Fruit fly (Drosophila melanogaster) whole organism, embryonic: ENCODE data around the gene fig.
A peak's percentile ranks its signal among the peaks of the same experiment; 100 is the strongest.

Source experiments
- Atf3 ChIP-seq: fragments of 200-800 bp; sonication (Bioruptor generic); optimal IDR thresholded peaks from 3 replicates; lab custom pipeline; 2016; ENCODE audit warnings: missing biosample characterization, missing genetic modification characterization
- CG10147 ChIP-seq: fragments of 200-800 bp; sonication (Bioruptor generic); optimal IDR thresholded peaks from 2 replicates; lab custom pipeline; 2019; ENCODE audit warnings: missing biosample characterization, mild to moderate bottlenecking, missing genetic modification characterization, moderate library complexity
- CG10209 ChIP-seq: fragments of 200-800 bp; sonication (Bioruptor generic); optimal IDR thresholded peaks from 3 replicates; lab custom pipeline; 2017; ENCODE audit warnings: missing biosample characterization, mild to moderate bottlenecking, missing genetic modification characterization, missing genetic modification reagents
- CG10366 ChIP-seq: fragments of 200-800 bp; sonication (Bioruptor generic); IDR thresholded peaks from 2 replicates; pipeline ENCODE4 v1.3.6; 2022; ENCODE audit warnings: missing biosample characterization, missing genetic modification characterization
- CG10565 ChIP-seq: fragments of 200-800 bp; sonication (Bioruptor generic); optimal IDR thresholded peaks from 3 replicates; lab custom pipeline; 2016; ENCODE audit warnings: missing biosample characterization, mild to moderate bottlenecking, missing genetic modification characterization
- CG11504 ChIP-seq: fragments of 200-800 bp; sonication (Bioruptor generic); optimal IDR thresholded peaks from 3 replicates; lab custom pipeline; 2019; ENCODE audit warnings: missing biosample characterization, mild to moderate bottlenecking, missing genetic modification characterization, moderate library complexity
- CG11695 ChIP-seq: fragments of 200-800 bp; sonication (Bioruptor generic); IDR thresholded peaks from 3 replicates; pipeline ENCODE4 v1.3.6; 2022; ENCODE audit warnings: missing biosample characterization, missing genetic modification characterization
- CG17328 ChIP-seq: fragments of 200-800 bp; sonication (Bioruptor generic); IDR thresholded peaks from 2 replicates; pipeline ENCODE4 v1.3.6; 2022; ENCODE audit warnings: missing biosample characterization, missing genetic modification characterization
- CG17361 ChIP-seq: fragments of 200-800 bp; sonication (Bioruptor generic); IDR thresholded peaks from 3 replicates; pipeline ENCODE4 v1.3.6; 2022; ENCODE audit warnings: missing biosample characterization, missing genetic modification characterization
- CG17568 ChIP-seq: fragments of 200-800 bp; sonication (Bioruptor generic); optimal IDR thresholded peaks from 2 replicates; lab custom pipeline; 2018; ENCODE audit warnings: missing biosample characterization, mild to moderate bottlenecking, missing genetic modification characterization, moderate library complexity
- CG1792 ChIP-seq: fragments of 200-800 bp; sonication (Bioruptor generic); optimal IDR thresholded peaks from 2 replicates; lab custom pipeline; 2016; ENCODE audit warnings: missing biosample characterization, missing genetic modification characterization
- CG30403 ChIP-seq: fragments of 200-800 bp; sonication (Bioruptor generic); optimal IDR thresholded peaks from 3 replicates; lab custom pipeline; 2016; ENCODE audit warnings: missing biosample characterization, missing genetic modification characterization
- CG31224 ChIP-seq: fragments of 200-800 bp; sonication (Bioruptor generic); IDR thresholded peaks from 2 replicates; pipeline ENCODE4 v1.3.6; 2022; ENCODE audit warnings: missing biosample characterization, missing genetic modification characterization
- CG4424 ChIP-seq: fragments of 200-800 bp; sonication (Bioruptor generic); optimal IDR thresholded peaks from 3 replicates; lab custom pipeline; 2016; ENCODE audit warnings: missing biosample characterization, missing genetic modification characterization
- CG6683 ChIP-seq: fragments of 200-800 bp; sonication (Bioruptor generic); optimal IDR thresholded peaks from 2 replicates; lab custom pipeline; 2017; ENCODE audit warnings: missing biosample characterization, mild to moderate bottlenecking, missing genetic modification characterization, missing genetic modification reagents
- CG6689 ChIP-seq: fragments of 200-800 bp; sonication (Bioruptor generic); IDR thresholded peaks from 2 replicates; pipeline ENCODE4 v1.3.6; 2022; ENCODE audit warnings: missing biosample characterization, missing genetic modification characterization
- CG8281 ChIP-seq: fragments of 200-800 bp; sonication (Bioruptor generic); optimal IDR thresholded peaks from 2 replicates; lab custom pipeline; 2018; ENCODE audit warnings: missing biosample characterization, mild to moderate bottlenecking, missing genetic modification characterization, moderate library complexity
- CG8290 ChIP-seq, 3 experiments: fragments of 200-800 bp; sonication (Bioruptor generic); optimal IDR thresholded peaks; 2 replicates each; lab custom pipeline; 2016 to 2019; ENCODE audit warnings: missing biosample characterization in 3 of 3, missing genetic modification characterization in 3 of 3, mild to moderate bottlenecking in 2 of 3, moderate library complexity in 1 of 3
- CG9609 ChIP-seq: fragments of 200-800 bp; sonication (Bioruptor generic); optimal IDR thresholded peaks from 3 replicates; lab custom pipeline; 2016; ENCODE audit warnings: missing biosample characterization, missing genetic modification characterization
- Doc3 ChIP-seq: fragments of 200-800 bp; sonication (Bioruptor generic); IDR thresholded peaks from 3 replicates; pipeline ENCODE4 v1.3.6; 2022; ENCODE audit warnings: missing biosample characterization, missing genetic modification characterization; ENCODE audit not compliant: partially characterized antibody
- Eip74EF ChIP-seq, 2 experiments: fragments of 200-800 bp in 1 of 2; fragments of >200 bp in 1 of 2; sonication (Bioruptor generic) in 1 of 2; optimal IDR thresholded peaks; 2 replicates each; lab custom pipeline; 2017 to 2019; ENCODE audit warnings: missing biosample characterization in 2 of 2, missing genetic modification characterization in 2 of 2, mild to moderate bottlenecking in 1 of 2, moderate library complexity in 1 of 2
- Hr3 ChIP-seq: fragments of 200-800 bp; sonication (Bioruptor generic); optimal IDR thresholded peaks from 3 replicates; lab custom pipeline; 2016; ENCODE audit warnings: missing biosample characterization, missing genetic modification characterization
- Kr ChIP-seq: fragments of 200-800 bp; sonication (Bioruptor generic); optimal IDR thresholded peaks from 2 replicates; lab custom pipeline; 2017; ENCODE audit warnings: missing biosample characterization, mild to moderate bottlenecking, missing genetic modification characterization
- Lim3 ChIP-seq: fragments of 200-800 bp; sonication (Bioruptor generic); IDR thresholded peaks from 2 replicates; pipeline ENCODE4 v1.3.6; 2022; ENCODE audit warnings: missing biosample characterization, missing genetic modification characterization
- MBD-R2 ChIP-seq: fragments of 200-800 bp; sonication (Bioruptor generic); IDR thresholded peaks from 2 replicates; pipeline ENCODE4 v1.3.6; 2022; ENCODE audit warnings: missing biosample characterization, missing genetic modification characterization
- Neu2 ChIP-seq: fragments of 200-800 bp; sonication (Bioruptor generic); optimal IDR thresholded peaks from 3 replicates; lab custom pipeline; 2016; ENCODE audit warnings: missing biosample characterization, missing genetic modification characterization, borderline replicate concordance
- PHDP ChIP-seq: fragments of 200-800 bp; sonication (Bioruptor generic); optimal IDR thresholded peaks from 3 replicates; lab custom pipeline; 2018; ENCODE audit warnings: missing biosample characterization, mild to moderate bottlenecking, missing genetic modification characterization, moderate library complexity
- ab ChIP-seq: fragments of 200-800 bp; sonication (Bioruptor generic); optimal IDR thresholded peaks from 2 replicates; lab custom pipeline; 2016; ENCODE audit warnings: missing biosample characterization, missing genetic modification characterization
- bsh ChIP-seq, 2 experiments: fragments of 200-800 bp; sonication (Bioruptor generic); optimal IDR thresholded peaks; 2 replicates each; lab custom pipeline; 2017 to 2018; ENCODE audit warnings: mild to moderate bottlenecking in 2 of 2, missing biosample characterization in 2 of 2, missing genetic modification characterization in 2 of 2, moderate library complexity in 1 of 2
- ci ChIP-seq: fragments of 200-800 bp; sonication (Bioruptor generic); IDR thresholded peaks from 3 replicates; pipeline ENCODE4 v1.3.6; 2022; ENCODE audit warnings: missing biosample characterization, missing genetic modification characterization
- corto ChIP-seq: fragments of 200-800 bp; sonication (Bioruptor generic); optimal IDR thresholded peaks from 2 replicates; lab custom pipeline; 2016; ENCODE audit warnings: missing biosample characterization, mild to moderate bottlenecking, missing genetic modification characterization, moderate library complexity
- danr ChIP-seq: fragments of 200-800 bp; sonication (Bioruptor generic); IDR thresholded peaks from 2 replicates; pipeline ENCODE4 v1.3.6; 2022; ENCODE audit warnings: missing biosample characterization, missing genetic modification characterization
- dmrt11E ChIP-seq: fragments of 200-800 bp; sonication (Bioruptor generic); optimal IDR thresholded peaks from 3 replicates; lab custom pipeline; 2018; ENCODE audit warnings: missing biosample characterization, mild to moderate bottlenecking, missing genetic modification characterization, moderate library complexity
- exex ChIP-seq: fragments of 200-800 bp; sonication (Bioruptor generic); optimal IDR thresholded peaks from 4 replicates; lab custom pipeline; 2018; ENCODE audit warnings: missing biosample characterization, mild to moderate bottlenecking, missing genetic modification characterization, moderate library complexity
- fd64A ChIP-seq: fragments of 200-800 bp; sonication (Bioruptor generic); optimal IDR thresholded peaks from 3 replicates; lab custom pipeline; 2018; ENCODE audit warnings: missing biosample characterization, mild to moderate bottlenecking, missing genetic modification characterization
- gem ChIP-seq: fragments of 200-800 bp; sonication (Bioruptor generic); optimal IDR thresholded peaks from 2 replicates; lab custom pipeline; 2019; ENCODE audit warnings: missing biosample characterization, mild to moderate bottlenecking, missing genetic modification characterization, moderate library complexity
- grau ChIP-seq: fragments of 200-800 bp; optimal IDR thresholded peaks from 3 replicates; lab custom pipeline; 2019; ENCODE audit warnings: missing biosample characterization, mild to moderate bottlenecking, missing genetic modification characterization, moderate library complexity
- hkb ChIP-seq, 2 experiments: fragments of 200-800 bp in 1 of 2; fragments of >200 bp in 1 of 2; sonication (Bioruptor generic) in 1 of 2; IDR thresholded peaks in 1 of 2; optimal IDR thresholded peaks in 1 of 2; 2 replicates each; pipeline versions ENCODE4 v1.3.6 to Lab custom; 2017 to 2022; ENCODE audit warnings: missing biosample characterization in 1 of 2, missing genetic modification characterization in 1 of 2
- kay ChIP-seq: fragments of 200-800 bp; sonication (Bioruptor generic); optimal IDR thresholded peaks from 2 replicates; lab custom pipeline; 2016; ENCODE audit warnings: missing biosample characterization, missing genetic modification characterization
- lmd ChIP-seq: fragments of 200-800 bp; sonication (Bioruptor generic); IDR thresholded peaks from 2 replicates; pipeline ENCODE4 v1.3.6; 2022; ENCODE audit warnings: missing biosample characterization, missing genetic modification characterization
- peb ChIP-seq: fragments of 200-800 bp; sonication (Bioruptor generic); IDR thresholded peaks from 2 replicates; pipeline ENCODE4 v1.3.6; 2022; ENCODE audit warnings: missing biosample characterization, missing genetic modification characterization
- phol ChIP-seq: fragments of 200-800 bp; sonication (Bioruptor generic); optimal IDR thresholded peaks from 3 replicates; lab custom pipeline; 2018; ENCODE audit warnings: missing biosample characterization, mild to moderate bottlenecking, missing genetic modification characterization, moderate library complexity
- run ChIP-seq: fragments of 200-800 bp; sonication (Bioruptor generic); optimal IDR thresholded peaks from 3 replicates; lab custom pipeline; 2018; ENCODE audit warnings: missing biosample characterization, mild to moderate bottlenecking, missing genetic modification characterization
- scrt ChIP-seq: fragments of 200-800 bp; sonication (Bioruptor generic); optimal IDR thresholded peaks from 2 replicates; lab custom pipeline; 2018; ENCODE audit warnings: missing biosample characterization, mild to moderate bottlenecking, missing genetic modification characterization, moderate library complexity
- sim ChIP-seq: fragments of 200-800 bp; sonication (Bioruptor generic); IDR thresholded peaks from 2 replicates; pipeline ENCODE4 v1.3.6; 2022; ENCODE audit warnings: missing biosample characterization, missing genetic modification characterization
- slbo ChIP-seq: fragments of 200-800 bp; sonication (Bioruptor generic); IDR thresholded peaks from 2 replicates; pipeline ENCODE4 v1.3.6; 2022; ENCODE audit warnings: missing biosample characterization, missing genetic modification characterization
- tin ChIP-seq: fragments of 200-800 bp; sonication (Bioruptor generic); optimal IDR thresholded peaks from 3 replicates; lab custom pipeline; 2016; ENCODE audit warnings: missing biosample characterization, missing genetic modification characterization
- unc-4 ChIP-seq: fragments of 200-800 bp; sonication (Bioruptor generic); IDR thresholded peaks from 2 replicates; pipeline ENCODE4 v1.3.6; 2022; ENCODE audit warnings: missing biosample characterization, missing genetic modification characterization; ENCODE audit not compliant: partially characterized antibody
- unpg ChIP-seq: fragments of 200-800 bp; sonication (Bioruptor generic); optimal IDR thresholded peaks from 3 replicates; lab custom pipeline; 2018; ENCODE audit warnings: missing biosample characterization, mild to moderate bottlenecking, missing genetic modification characterization, moderate library complexity

The fig gene

dm6 chr3R:29763154-29763553 is 17.1 kb downstream of the fig start (continued):
- TF ChIP-seq CG1792 (GFP tag; lab: Kevin White, UChicago): peak; percentile 38
- TF ChIP-seq CG31224 (GFP tag; lab: Robert Waterston, UW): no peak
- TF ChIP-seq ab (GFP tag; lab: Kevin White, UChicago): peak; percentile 34
- TF ChIP-seq bsh (GFP tag; optimal IDR thresholded peaks at IDR 0.05; lab: Kevin White, UChicago): peak in 1 of 2 experiments; percentile 49
- TF ChIP-seq CG8290 (GFP tag; optimal IDR thresholded peaks at IDR 0.05; lab: Kevin White, UChicago): no peak
- peak in 1 of 2 experiments; percentile 43 for TF ChIP-seq CG8290 (tag; optimal IDR thresholded peaks at IDR 0.05; lab: Kevin White, UChicago)
- peak; percentile 44 for TF ChIP-seq unpg
- peak; percentile 34 for TF ChIP-seq dmrt11E (tag; lab: Kevin White, UChicago)
- TF ChIP-seq grau (tag; lab: Kevin White, UChicago): peak; percentile 34
- peak; percentile 46 for TF ChIP-seq tin (GFP tag; lab: Kevin White, UChicago)
- TF ChIP-seq slbo: peak; percentile 58
- TF ChIP-seq corto: peak; percentile 82
- no peak for TF ChIP-seq CG6683 (GFP tag; lab: Kevin White, UChicago)
- TF ChIP-seq CG10366 (GFP tag; lab: Robert Waterston, UW): no peak
- 0 out of 2 replicates have a peak, but pooled peaks have one; percentile 27 for TF ChIP-seq lmd

dm6 chr3R:29762297-29762696 is 18.0 kb downstream of the fig start:
- TF ChIP-seq exex (tag; lab: Kevin White, UChicago) (no peak), MBD-R2 (GFP tag; lab: Robert Waterston, UW) (no peak), scrt (GFP tag; lab: Kevin White, UChicago) (no peak), CG11504 (tag; lab: Kevin White, UChicago) (peak; percentile 7), gem (tag; lab: Kevin White, UChicago) (peak; percentile 7), Neu2 (no peak), CG10209 (no peak), danr (no peak), CG17361 (GFP tag; lab: Robert Waterston, UW) (no peak), Kr (no peak), sim (GFP tag; lab: Robert Waterston, UW) (no peak), CG6689 (GFP tag; lab: Robert Waterston, UW) (no peak), CG17328 (no peak), ci (no peak), slbo (peak; percentile 12; the same call in 1 of the 2 replicates), Eip74EF (GFP tag; optimal IDR thresholded peaks at IDR 0.05; lab: Kevin White, UChicago) (no peak), CG10147 (GFP tag; lab: Kevin White, UChicago) (no peak), unc-4 (GFP tag; lab: Robert Waterston, UW) (no peak), CG30403 (GFP tag; lab: Kevin White, UChicago) (peak; percentile 7), Lim3 (GFP tag; lab: Robert Waterston, UW) (no peak), hkb (optimal IDR thresholded peaks at IDR 0.05; lab: Kevin White, UChicago) (no peak), hkb (GFP tag; IDR thresholded peaks at IDR 0.05; lab: Robert Waterston, UW) (0 out of 2 replicates have a peak, but pooled peaks have one; percentile 19), CG17568 (GFP tag; lab: Kevin White, UChicago) (no peak), phol (no peak), CG9609 (GFP tag; lab: Kevin White, UChicago) (no peak)

- TF ChIP-seq Atf3 (no peak), CG11695 (GFP tag; lab: Robert Waterston, UW) (no peak), Hr3 (GFP tag; lab: Kevin White, UChicago) (no peak), Doc3 (GFP tag; lab: Robert Waterston, UW) (no peak), kay (GFP tag; lab: Kevin White, UChicago) (peak; percentile 40), fd64A (GFP tag; lab: Kevin White, UChicago) (no peak), grau (tag; lab: Kevin White, UChicago) (peak; percentile 9), CG10565 (GFP tag; lab: Kevin White, UChicago) (no peak), CG8281 (no peak), CG4424 (GFP tag; lab: Kevin White, UChicago) (no peak), run (tag; lab: Kevin White, UChicago) (no peak), PHDP (tag; lab: Kevin White, UChicago) (no peak), peb (GFP tag; lab: Robert Waterston, UW) (no peak)
Measured at dm6 chr3R:29761569-29761968, 18.7 kb downstream of the fig start.
